Worm (Caenorhabditis elegans) whole organism, L1 larva: ENCODE measurements around the gene lact-8.
"Not testable (repeated sequence)": the region's sequence is repeated elsewhere in the genome, so short reads cannot be mapped to it uniquely, and the experiment has no call there.

Source experiments
- C16A3.4 ChIP-seq: fragments of 150-350 bp; optimal IDR thresholded peaks from 2 replicates; lab custom pipeline; 2014; ENCODE audit warnings: missing biosample characterization, missing genetic modification characterization
- F16B12.6 ChIP-seq: fragments of 150-350 bp; optimal IDR thresholded peaks from 2 replicates; lab custom pipeline; 2014; ENCODE audit warnings: missing biosample characterization, missing genetic modification characterization
- Y116A8C.19 ChIP-seq: sonication (generic microtip); optimal IDR thresholded peaks from 2 replicates; lab custom pipeline; 2016; ENCODE audit warnings: missing compliant biosample characterization, missing genetic modification characterization, borderline replicate concordance
- aly-2 ChIP-seq: fragments of 150-350 bp; optimal IDR thresholded peaks from 2 replicates; lab custom pipeline; 2014; ENCODE audit warnings: missing biosample characterization, missing genetic modification characterization
- ama-1 ChIP-seq: fragments of 150-350 bp; optimal IDR thresholded peaks from 2 replicates; lab custom pipeline; 2014
- blmp-1 ChIP-seq: fragments of 150-350 bp; optimal IDR thresholded peaks from 2 replicates; lab custom pipeline; 2014; ENCODE audit warnings: missing biosample characterization, missing genetic modification characterization
- ceh-8 ChIP-seq: fragments of 200-800 bp; sonication (Bioruptor generic); optimal IDR thresholded peaks from 2 replicates; lab custom pipeline; 2018; ENCODE audit warnings: mild to moderate bottlenecking, missing genetic modification characterization, moderate library complexity, missing compliant biosample characterization
- efl-1 ChIP-seq, 4 experiments: fragments of 150-350 bp; optimal IDR thresholded peaks in 3 of 4; peaks in 1 of 4; 1 replicate in 1 of 4; 2 replicates in 3 of 4; lab custom pipeline; 2014; ENCODE audit warnings: missing biosample characterization in 2 of 4, missing genetic modification characterization in 2 of 4, missing genetic modification reagents in 2 of 4
- efl-3 ChIP-seq: fragments of 200-800 bp; sonication (Bioruptor generic); optimal IDR thresholded peaks from 2 replicates; lab custom pipeline; 2018; ENCODE audit warnings: mild to moderate bottlenecking, missing genetic modification characterization, missing compliant biosample characterization
- egl-13 ChIP-seq: sonication (generic microtip); optimal IDR thresholded peaks from 2 replicates; lab custom pipeline; 2016; ENCODE audit warnings: missing genotype, missing genetic modification reagents, missing genetic modification characterization, missing compliant biosample characterization
- egl-27 ChIP-seq, 2 experiments: fragments of 150-350 bp in 1 of 2; sonication (generic microtip); optimal IDR thresholded peaks; 3 replicates each; lab custom pipeline; 2017 to 2018; ENCODE audit warnings: missing biosample characterization in 2 of 2, missing genetic modification characterization in 2 of 2, missing genetic modification reagents in 2 of 2
- elt-3 ChIP-seq, 6 experiments: fragments of 150-350 bp in 1 of 6; sonication (generic microtip); optimal IDR thresholded peaks; 2 replicates each; lab custom pipeline; 2017 to 2018; ENCODE audit warnings: missing biosample characterization in 6 of 6, missing genetic modification characterization in 6 of 6, inconsistent platforms in 1 of 6
- ets-5 ChIP-seq: fragments of 200-800 bp; sonication (Bioruptor generic); IDR thresholded peaks from 2 replicates; pipeline ENCODE4 v1.3.6; 2022; ENCODE audit warnings: missing genetic modification characterization, missing compliant biosample characterization
- fkh-10 ChIP-seq: sonication (generic microtip); optimal IDR thresholded peaks from 2 replicates; lab custom pipeline; 2017; ENCODE audit warnings: missing biosample characterization, missing genetic modification reagents, missing genetic modification characterization
- fkh-8 ChIP-seq: sonication (generic microtip); optimal IDR thresholded peaks from 2 replicates; lab custom pipeline; 2016; ENCODE audit warnings: mild to moderate bottlenecking, missing genetic modification characterization, missing compliant biosample characterization
- fos-1 ChIP-seq: fragments of 150-350 bp; optimal IDR thresholded peaks from 2 replicates; lab custom pipeline; 2014; ENCODE audit warnings: missing biosample characterization, missing genetic modification characterization
- hlh-17 ChIP-seq: fragments of 200-800 bp; sonication (Bioruptor generic); optimal IDR thresholded peaks from 2 replicates; lab custom pipeline; 2018; ENCODE audit warnings: missing genetic modification characterization, mild to moderate bottlenecking, missing compliant biosample characterization, moderate library complexity, borderline replicate concordance
- hlh-4 ChIP-seq: sonication (generic microtip); optimal IDR thresholded peaks from 2 replicates; lab custom pipeline; 2016; ENCODE audit warnings: mild to moderate bottlenecking, missing genetic modification characterization, missing compliant biosample characterization
- hpl-2 ChIP-seq: fragments of 150-350 bp; optimal IDR thresholded peaks from 2 replicates; lab custom pipeline; 2014; ENCODE audit warnings: missing biosample characterization, missing genetic modification reagents, missing genetic modification characterization
- isw-1 ChIP-seq: fragments of 200-800 bp; sonication (Bioruptor generic); IDR thresholded peaks from 2 replicates; pipeline ENCODE4 v1.3.6; 2022; ENCODE audit warnings: missing genetic modification characterization, missing compliant biosample characterization
- jun-1 ChIP-seq: fragments of 150-350 bp; optimal IDR thresholded peaks from 2 replicates; lab custom pipeline; 2014; ENCODE audit warnings: missing biosample characterization, missing genetic modification reagents, missing genetic modification characterization
- lin-39 ChIP-seq: fragments of 150-350 bp; optimal IDR thresholded peaks from 2 replicates; lab custom pipeline; 2014; ENCODE audit warnings: missing biosample characterization, missing genetic modification reagents, missing genetic modification characterization
- mab-9 ChIP-seq: fragments of 200-800 bp; sonication (Bioruptor generic); IDR thresholded peaks from 2 replicates; pipeline ENCODE4 v1.3.6; 2022; ENCODE audit warnings: missing genetic modification reagents, missing genetic modification characterization, missing compliant biosample characterization
- mdl-1 ChIP-seq, 2 experiments: fragments of 150-350 bp; optimal IDR thresholded peaks; 2 replicates each; lab custom pipeline; 2014 to 2017; ENCODE audit warnings: missing biosample characterization in 2 of 2, missing genetic modification characterization in 2 of 2, inconsistent platforms in 1 of 2
- nhr-11 ChIP-seq: fragments of 150-350 bp; optimal IDR thresholded peaks from 2 replicates; lab custom pipeline; 2014; ENCODE audit warnings: missing biosample characterization, missing genetic modification characterization
- nhr-20 ChIP-seq: sonication (generic microtip); optimal IDR thresholded peaks from 2 replicates; lab custom pipeline; 2016; ENCODE audit warnings: mild to moderate bottlenecking, missing genetic modification characterization, missing compliant biosample characterization
- nhr-237 ChIP-seq: fragments of 150-350 bp; optimal IDR thresholded peaks from 2 replicates; lab custom pipeline; 2014; ENCODE audit warnings: missing biosample characterization, missing genetic modification characterization
- nhr-28 ChIP-seq: fragments of 150-350 bp; optimal IDR thresholded peaks from 2 replicates; lab custom pipeline; 2014; ENCODE audit warnings: missing biosample characterization, missing genetic modification characterization
- nhr-71 ChIP-seq: sonication (generic microtip); optimal IDR thresholded peaks from 2 replicates; lab custom pipeline; 2016; ENCODE audit warnings: mild to moderate bottlenecking, missing genetic modification characterization, moderate library complexity, missing compliant biosample characterization
- nhr-84 ChIP-seq: sonication (generic microtip); optimal IDR thresholded peaks from 2 replicates; lab custom pipeline; 2017; ENCODE audit warnings: missing biosample characterization, missing genetic modification characterization
- pag-3 ChIP-seq: sonication (generic microtip); optimal IDR thresholded peaks from 2 replicates; lab custom pipeline; 2017; ENCODE audit warnings: missing genetic modification characterization, mild to moderate bottlenecking, missing compliant biosample characterization, antibody characterized with exemption, borderline replicate concordance; ENCODE audit not compliant: insufficient read depth
- skn-1 ChIP-seq: fragments of 150-350 bp; optimal IDR thresholded peaks from 2 replicates; lab custom pipeline; 2014; ENCODE audit warnings: missing biosample characterization, missing genetic modification characterization
- snpc-4 ChIP-seq: fragments of 150-350 bp; optimal IDR thresholded peaks from 2 replicates; lab custom pipeline; 2014; ENCODE audit warnings: missing biosample characterization, missing genetic modification characterization
- sptf-1 ChIP-seq: fragments of 150-350 bp; optimal IDR thresholded peaks from 2 replicates; lab custom pipeline; 2014; ENCODE audit warnings: missing biosample characterization, missing genetic modification characterization
- tbx-2 ChIP-seq: sonication (generic microtip); optimal IDR thresholded peaks from 2 replicates; lab custom pipeline; 2016; ENCODE audit warnings: missing genetic modification characterization, missing compliant biosample characterization
- tlp-1 ChIP-seq: fragments of 150-350 bp; optimal IDR thresholded peaks from 2 replicates; lab custom pipeline; 2014; ENCODE audit warnings: missing biosample characterization, missing genetic modification characterization
- unc-130 ChIP-seq: fragments of 150-350 bp; optimal IDR thresholded peaks from 2 replicates; lab custom pipeline; 2017; ENCODE audit warnings: missing biosample characterization, missing genetic modification characterization, inconsistent platforms
- unc-30 ChIP-seq: sonication (generic microtip); optimal IDR thresholded peaks from 2 replicates; lab custom pipeline; 2017; ENCODE audit warnings: missing biosample characterization, missing genetic modification characterization
- unc-62 ChIP-seq: fragments of 150-350 bp; optimal IDR thresholded peaks from 2 replicates; lab custom pipeline; 2014; ENCODE audit warnings: missing biosample characterization, missing genetic modification reagents, missing genetic modification characterization
- unc-86 ChIP-seq: sonication (generic microtip); optimal IDR thresholded peaks from 2 replicates; lab custom pipeline; 2016; ENCODE audit warnings: missing genetic modification characterization, missing compliant biosample characterization
- unc-98 ChIP-seq: fragments of 200-800 bp; sonication (Bioruptor generic); IDR thresholded peaks from 2 replicates; pipeline ENCODE4 v1.3.6; 2022; ENCODE audit warnings: missing genetic modification characterization, missing compliant biosample characterization
- zip-4 ChIP-seq: fragments of 200-800 bp; sonication (Bioruptor generic); optimal IDR thresholded peaks from 2 replicates; lab custom pipeline; 2018; ENCODE audit warnings: mild to moderate bottlenecking, missing genetic modification characterization, moderate library complexity, missing compliant biosample characterization

lact-8 gene

DNA sequence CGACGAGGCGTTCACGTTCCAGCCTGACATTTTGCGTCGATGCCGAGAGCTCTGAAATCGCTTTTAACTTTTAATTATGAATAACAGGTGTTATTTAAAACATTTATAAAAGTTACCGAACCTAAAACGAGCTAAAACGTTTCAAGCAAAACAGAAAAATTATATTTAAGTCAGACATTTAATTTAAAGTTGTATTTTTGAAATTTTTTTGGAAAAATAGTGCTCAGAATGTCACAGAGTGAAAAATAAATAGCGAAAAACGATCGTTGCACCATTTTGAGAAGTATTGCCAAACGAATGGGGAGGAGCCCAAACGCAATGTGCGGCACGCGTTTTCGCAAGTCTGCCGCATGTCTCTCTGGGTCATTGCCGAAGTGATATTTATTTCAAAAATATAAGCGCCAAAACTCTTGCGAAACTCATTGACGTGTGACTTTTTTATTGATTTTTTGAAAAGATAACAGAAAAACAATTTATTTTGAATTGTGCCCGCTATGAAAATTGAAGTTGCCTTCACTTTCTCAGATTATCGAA lies 19.7 kb upstream of the lact-8 start, which contains the start of gene erfa-3 (continued):
- TF ChIP-seq hlh-17 (GFP tag; lab: Kevin White, UChicago) (no peak), hpl-2 (GFP tag; lab: Kevin White, UChicago) (peak; percentile 25), isw-1 (GFP tag; lab: Robert Waterston, UW) (peak; percentile 40), lin-39 (tag; lab: Kevin White, UChicago) (peak; percentile 62)

DNA sequence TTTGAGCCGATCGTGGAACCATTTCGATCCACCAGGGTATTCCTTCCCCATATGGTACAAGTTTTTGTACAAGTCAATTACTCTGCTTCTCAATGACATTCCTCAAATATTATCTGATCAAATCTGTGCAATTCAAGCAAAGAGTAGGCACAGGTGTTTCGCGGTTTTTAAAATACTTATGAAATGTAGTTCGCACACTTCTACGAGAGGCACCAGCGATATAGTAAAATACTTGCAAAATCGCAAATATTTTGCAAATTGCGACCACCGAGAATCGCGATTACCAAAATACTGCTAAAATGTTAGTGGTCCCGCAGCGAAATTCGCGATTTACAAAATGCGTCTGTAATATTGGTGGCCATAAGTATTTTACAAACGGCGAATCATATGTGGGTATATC lies 16.2 kb upstream of the lact-8 start, which contains the start of gene Y42A5A.5:
TSS of gene Y42A5A.5 (minus strand) at position 101 of the 400 bp plus-strand sequence.
- TF ChIP-seq nhr-84; tlp-1 (tag; lab: Kevin White, UChicago); unc-30 (tag; lab: Kevin White, UChicago): not testable (repeated sequence)

DNA sequence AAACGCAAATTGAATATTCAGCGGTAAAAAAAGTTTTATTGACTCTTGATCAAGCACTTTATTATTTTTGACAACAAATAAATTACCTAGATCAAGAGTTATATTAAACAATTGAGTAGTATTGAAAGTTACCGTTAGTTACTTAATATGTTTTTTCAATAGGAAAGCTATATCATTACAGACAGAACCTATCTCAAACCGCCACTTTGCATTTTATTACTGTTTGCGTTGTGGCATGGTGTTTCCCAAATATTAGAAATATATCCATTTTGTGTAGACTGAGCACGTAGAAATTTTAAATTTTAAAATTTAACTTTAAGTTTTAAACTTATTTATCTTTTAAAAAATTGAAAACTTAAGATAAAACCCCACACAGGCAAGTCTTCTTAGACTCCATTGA lies 11.0 kb upstream of the lact-8 start:
- TF ChIP-seq skn-1 (tag; lab: Kevin White, UChicago) (no peak), nhr-11 (no peak), isw-1 (GFP tag; lab: Robert Waterston, UW) (no peak), unc-130 (tag; lab: Kevin White, UChicago) (no peak), nhr-28 (tag; lab: Kevin White, UChicago) (no peak), C16A3.4 (no peak), unc-98 (GFP tag; lab: Robert Waterston, UW) (no peak), ets-5 (GFP tag; lab: Robert Waterston, UW) (no peak), jun-1 (tag; lab: Kevin White, UChicago) (no peak), unc-30 (tag; lab: Kevin White, UChicago) (no peak), zip-4 (GFP tag; lab: Kevin White, UChicago) (no peak), F16B12.6 (no peak), fkh-10 (GFP tag; lab: Kevin White, UChicago) (no peak), ceh-8 (GFP tag; lab: Kevin White, UChicago) (no peak)

DNA sequence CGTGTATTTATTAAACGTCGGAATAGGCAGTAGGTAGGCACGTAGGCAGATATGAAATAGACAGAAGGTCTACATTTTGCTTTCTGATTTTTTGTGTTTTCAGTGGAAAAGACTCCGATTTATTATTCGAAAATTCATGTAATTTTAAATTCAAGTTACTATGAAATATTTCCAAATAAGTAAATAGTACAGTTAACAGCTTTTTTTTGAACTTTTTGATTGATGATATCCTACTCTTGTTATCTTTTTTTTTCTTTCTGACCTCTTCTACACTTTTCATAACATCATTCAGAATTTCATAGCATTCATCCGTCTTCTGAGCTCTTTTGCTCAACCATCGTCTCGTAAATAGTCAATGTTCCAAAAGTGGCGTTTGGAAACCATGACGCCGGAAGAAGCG lies 5.2 kb upstream of the lact-8 start, which contains the start of gene cdkl-1:
TSS of gene cdkl-1 (plus strand) at position 301 of the 400 bp plus-strand sequence.
- TF ChIP-seq hlh-4 (tag; lab: Kevin White, UChicago): no peak
- no peak for TF ChIP-seq efl-3 (GFP tag; lab: Kevin White, UChicago)
- no peak for TF ChIP-seq nhr-11

DNA sequence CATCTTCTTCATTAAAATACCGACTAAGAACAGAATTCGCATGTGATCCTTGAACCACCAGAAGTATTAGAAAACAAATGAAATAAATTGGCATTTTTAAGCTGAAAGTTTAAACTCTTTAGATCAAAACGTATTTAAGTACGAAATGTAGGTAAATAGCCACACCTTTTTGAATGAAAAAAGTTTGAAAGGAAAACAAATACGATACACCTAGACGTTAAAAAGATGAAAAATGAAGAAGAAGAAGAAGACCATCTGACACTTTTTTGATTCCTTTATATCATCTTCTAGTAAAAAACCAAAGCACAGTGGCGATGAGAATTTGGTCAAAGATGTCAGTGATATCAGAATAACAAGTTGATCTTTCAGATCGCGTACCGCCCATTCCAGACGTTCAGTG lies 2.5 kb upstream of the lact-8 start, which contains the start of gene Y42A5A.3:
TSS of gene Y42A5A.3 (minus strand) at position 101 of the 400 bp plus-strand sequence.
- no peak for TF ChIP-seq mdl-1 (tag; optimal IDR thresholded peaks at IDR 0.05; lab: Kevin White, UChicago)
- TF ChIP-seq blmp-1 (tag; lab: Kevin White, UChicago): peak; percentile 5
- TF ChIP-seq elt-3 (tag; optimal IDR thresholded peaks at IDR 0.05; lab: Kevin White, UChicago): peak in 1 of 6 experiments; percentile 21

DNA sequence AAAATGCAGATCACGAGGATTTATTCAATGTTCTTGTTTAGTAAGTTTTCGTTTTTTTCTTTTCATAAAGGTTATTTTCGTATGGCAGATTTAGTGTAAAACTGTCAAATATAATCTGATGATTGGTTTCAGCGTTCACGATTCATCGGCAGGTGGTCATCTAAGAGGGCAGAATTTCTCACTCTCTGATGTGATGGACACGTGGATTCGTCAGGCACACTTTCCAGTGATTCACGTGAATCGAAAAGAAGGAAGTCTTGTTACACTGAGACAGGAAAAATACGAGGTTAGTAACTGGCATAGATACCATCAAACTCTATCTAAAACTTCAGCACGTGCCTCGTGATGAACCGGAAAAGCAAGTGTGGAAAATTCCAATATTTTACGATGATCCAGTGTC lies 1.3 kb upstream of the lact-8 start:
- TF ChIP-seq nhr-237 (tag; lab: Kevin White, UChicago) (no peak), Y116A8C.19 (tag; lab: Kevin White, UChicago) (no peak), fos-1 (no peak), mab-9 (GFP tag; lab: Robert Waterston, UW) (no peak), ets-5 (GFP tag; lab: Robert Waterston, UW) (no peak), isw-1 (GFP tag; lab: Robert Waterston, UW) (no peak), unc-86 (tag; lab: Kevin White, UChicago) (no peak), sptf-1 (tag; lab: Kevin White, UChicago) (no peak), unc-62 (no peak), nhr-20 (tag; lab: Kevin White, UChicago) (peak; percentile 26), nhr-84 (no peak), ama-1 (lab: Kevin White, UChicago) (no peak), egl-27 (tag; optimal IDR thresholded peaks at IDR 0.05; lab: Kevin White, UChicago) (no peak), snpc-4 (tag; lab: Kevin White, UChicago) (no peak), pag-3 (no peak), efl-3 (GFP tag; lab: Kevin White, UChicago) (no peak), nhr-11 (no peak), fkh-8 (tag; lab: Kevin White, UChicago) (no peak), nhr-71 (peak; percentile 3), aly-2 (tag; lab: Kevin White, UChicago) (no peak), tbx-2 (peak; percentile 24), efl-1 (optimal IDR thresholded peaks at IDR 0.05; lab: Kevin White, UChicago) (no peak), efl-1 (GFP tag; optimal IDR thresholded peaks at IDR 0.05 in 1 of 2; lab: Kevin White, UChicago) (peak in 1 of 2 experiments; percentile 39), egl-13 (tag; lab: Kevin White, UChicago) (no peak)
